Fruit fly (Drosophila melanogaster) whole organism, adult: ENCODE results near the gene CG5746.

Experiments used
- CG14711 ChIP-seq: fragments of 200-800 bp; sonication (Bioruptor generic); optimal IDR thresholded peaks from 2 replicates; lab custom pipeline; 2018; ENCODE audit warnings: missing biosample characterization, mild to moderate bottlenecking, missing genetic modification characterization, moderate library complexity
- CG1620 ChIP-seq: fragments of 200-800 bp; sonication (Bioruptor generic); optimal IDR thresholded peaks from 2 replicates; lab custom pipeline; 2016; ENCODE audit warnings: missing biosample characterization, missing genetic modification characterization
- CG33017 ChIP-seq: fragments of 200-800 bp; sonication (Bioruptor generic); optimal IDR thresholded peaks from 2 replicates; lab custom pipeline; 2018; ENCODE audit warnings: missing biosample characterization, mild to moderate bottlenecking, missing genetic modification characterization, moderate library complexity
- CG7045 ChIP-seq: fragments of 200-800 bp; sonication (Bioruptor generic); optimal IDR thresholded peaks from 2 replicates; lab custom pipeline; 2017; ENCODE audit warnings: missing biosample characterization, mild to moderate bottlenecking, missing genetic modification characterization
- CG7101 ChIP-seq: fragments of 200-800 bp; sonication (Bioruptor generic); optimal IDR thresholded peaks from 2 replicates; lab custom pipeline; 2018; ENCODE audit warnings: missing biosample characterization, mild to moderate bottlenecking, missing genetic modification characterization, moderate library complexity
- Clk ChIP-seq: fragments of 200-800 bp; sonication (Bioruptor generic); optimal IDR thresholded peaks from 2 replicates; lab custom pipeline; 2017; ENCODE audit warnings: missing biosample characterization, missing genetic modification characterization
- Mnt ChIP-seq: fragments of 200-800 bp; sonication (Bioruptor generic); optimal IDR thresholded peaks from 2 replicates; lab custom pipeline; 2016; ENCODE audit warnings: missing biosample characterization, mild to moderate bottlenecking, missing genetic modification characterization
- bab1 ChIP-seq: fragments of 200-800 bp; sonication (Bioruptor generic); optimal IDR thresholded peaks from 3 replicates; lab custom pipeline; 2019; ENCODE audit warnings: missing biosample characterization, mild to moderate bottlenecking, missing genetic modification characterization, moderate library complexity
- kay ChIP-seq: fragments of 200-800 bp; sonication (Bioruptor generic); peaks from one replicate; lab custom pipeline; 2016; ENCODE audit warnings: missing biosample characterization, missing genetic modification characterization, borderline replicate concordance
- ovo ChIP-seq: fragments of 200-800 bp; sonication (Bioruptor generic); optimal IDR thresholded peaks from 2 replicates; lab custom pipeline; 2016; ENCODE audit warnings: missing biosample characterization, missing genetic modification characterization
- pad ChIP-seq: fragments of 200-800 bp; sonication (Bioruptor generic); optimal IDR thresholded peaks from 3 replicates; lab custom pipeline; 2017; ENCODE audit warnings: missing biosample characterization, missing genetic modification characterization, mild to moderate bottlenecking, moderate library complexity, missing genetic modification reagents

DNA sequence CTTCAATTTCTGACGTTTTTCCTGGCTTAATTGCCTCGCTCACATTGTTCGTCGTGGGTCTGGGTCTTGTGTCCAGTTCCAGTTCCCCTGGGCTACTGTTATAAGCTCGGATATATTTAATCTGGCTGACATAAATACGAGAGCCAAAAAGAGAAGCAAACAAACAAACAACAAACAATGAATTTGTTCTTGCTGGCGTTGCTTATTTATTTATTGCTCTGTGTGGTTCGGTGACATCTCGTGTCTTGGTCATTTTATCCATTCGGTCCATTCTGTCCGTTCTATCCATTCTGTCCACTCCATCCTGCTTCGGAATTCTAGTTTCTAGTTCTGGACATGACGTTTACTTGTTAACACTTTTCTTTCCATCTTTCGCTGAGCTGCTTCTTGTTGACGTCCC is 36.4 kb upstream of the CG5746 start, which contains the start of gene CG17780:
- TF ChIP-seq pad (GFP tag; lab: Kevin White, UChicago) (no peak), Clk (no peak), CG7101 (tag; lab: Kevin White, UChicago) (no peak), Mnt (no peak), kay (GFP tag; lab: Kevin White, UChicago) (no peak), CG1620 (GFP tag; lab: Kevin White, UChicago) (no peak), CG7045 (no peak), CG14711 (tag; lab: Kevin White, UChicago) (no peak), bab1 (GFP tag; lab: Kevin White, UChicago) (no peak), CG33017 (tag; lab: Kevin White, UChicago) (no peak), ovo (GFP tag; lab: Kevin White, UChicago) (no peak)
